Fruit fly (Drosophila melanogaster) whole organism, pupa: ENCODE data around the gene CG34250.
A peak's percentile ranks its signal among the peaks of the same experiment; 100 is the strongest.

ENCODE experiments used
- CG10348 ChIP-seq: fragments of 200-800 bp; sonication (Bioruptor generic); IDR thresholded peaks from 2 replicates; pipeline ENCODE4 v1.3.6; 2022; ENCODE audit warnings: missing biosample characterization, missing genetic modification characterization
- CG12605 ChIP-seq: fragments of 200-800 bp; sonication (Bioruptor generic); IDR thresholded peaks from 2 replicates; pipeline ENCODE4 v1.3.6; 2022; ENCODE audit warnings: missing biosample characterization, missing genetic modification characterization
- CG13204 ChIP-seq: fragments of 200-800 bp; sonication (Bioruptor generic); optimal IDR thresholded peaks from 2 replicates; lab custom pipeline; 2018; ENCODE audit warnings: missing biosample characterization, mild to moderate bottlenecking, missing genetic modification characterization, moderate library complexity
- CG14655 ChIP-seq: fragments of 200-800 bp; sonication (Bioruptor generic); optimal IDR thresholded peaks from 3 replicates; lab custom pipeline; 2017; ENCODE audit warnings: mild to moderate bottlenecking, missing biosample characterization, missing genetic modification reagents, missing genetic modification characterization
- CG15710 ChIP-seq: fragments of 200-800 bp; sonication (Bioruptor generic); optimal IDR thresholded peaks from 2 replicates; lab custom pipeline; 2018; ENCODE audit warnings: missing biosample characterization, mild to moderate bottlenecking, missing genetic modification characterization, moderate library complexity
- CG17806 ChIP-seq: fragments of 200-800 bp; sonication (Bioruptor generic); optimal IDR thresholded peaks from 2 replicates; lab custom pipeline; 2018; ENCODE audit warnings: missing biosample characterization, mild to moderate bottlenecking, missing genetic modification characterization, moderate library complexity
- CG32121 ChIP-seq: fragments of 200-800 bp; sonication (Bioruptor generic); IDR thresholded peaks from 2 replicates; pipeline ENCODE4 v1.3.6; 2022; ENCODE audit warnings: missing biosample characterization, missing genetic modification characterization
- CG34367 ChIP-seq: fragments of 200-800 bp; sonication (Bioruptor generic); optimal IDR thresholded peaks from 2 replicates; lab custom pipeline; 2018; ENCODE audit warnings: missing biosample characterization, mild to moderate bottlenecking, missing genetic modification characterization
- CG4496 ChIP-seq: fragments of 200-800 bp; sonication (Bioruptor generic); IDR thresholded peaks from 3 replicates; pipeline ENCODE4 v1.3.6; 2022; ENCODE audit warnings: missing biosample characterization, missing genetic modification characterization
- CG8159 ChIP-seq: fragments of 200-800 bp; sonication (Bioruptor generic); optimal IDR thresholded peaks from 3 replicates; lab custom pipeline; 2018; ENCODE audit warnings: missing biosample characterization, mild to moderate bottlenecking, missing genetic modification characterization, moderate library complexity
- CG8301 ChIP-seq: fragments of 200-800 bp; sonication (Bioruptor generic); optimal IDR thresholded peaks from 2 replicates; lab custom pipeline; 2018; ENCODE audit warnings: missing biosample characterization, mild to moderate bottlenecking, missing genetic modification characterization
- CG9948 ChIP-seq: fragments of 200-800 bp; sonication (Bioruptor generic); optimal IDR thresholded peaks from 2 replicates; lab custom pipeline; 2018; ENCODE audit warnings: missing biosample characterization, mild to moderate bottlenecking, missing genetic modification characterization, moderate library complexity
- D1 ChIP-seq: fragments of 200-800 bp; sonication (Bioruptor generic); optimal IDR thresholded peaks from 2 replicates; lab custom pipeline; 2018; ENCODE audit warnings: missing biosample characterization, mild to moderate bottlenecking, missing genetic modification characterization, moderate library complexity
- EcR ChIP-seq: fragments of 200-800 bp; sonication (Bioruptor generic); optimal IDR thresholded peaks from 3 replicates; lab custom pipeline; 2019; ENCODE audit warnings: missing biosample characterization, missing genetic modification characterization, mild to moderate bottlenecking, moderate library complexity, missing genetic modification reagents
- Ets98B ChIP-seq: fragments of 200-800 bp; sonication (Bioruptor generic); IDR thresholded peaks from 2 replicates; pipeline ENCODE4 v1.3.6; 2022; ENCODE audit warnings: missing biosample characterization, missing genetic modification characterization
- Pif1A ChIP-seq: fragments of 200-800 bp; sonication (Bioruptor generic); optimal IDR thresholded peaks from 3 replicates; lab custom pipeline; 2016; ENCODE audit warnings: missing biosample characterization, missing genetic modification characterization
- Pif1B ChIP-seq: fragments of 200-800 bp; sonication (Bioruptor generic); optimal IDR thresholded peaks from 3 replicates; lab custom pipeline; 2016; ENCODE audit warnings: missing biosample characterization, missing genetic modification characterization
- Snoo ChIP-seq: fragments of 200-800 bp; sonication (Bioruptor generic); optimal IDR thresholded peaks from 3 replicates; lab custom pipeline; 2017; ENCODE audit warnings: missing biosample characterization, mild to moderate bottlenecking, missing genetic modification characterization, inconsistent platforms
- fd96Ca ChIP-seq: fragments of 200-800 bp; sonication (Bioruptor generic); IDR thresholded peaks from 3 replicates; pipeline ENCODE4 v1.3.6; 2022; ENCODE audit warnings: missing biosample characterization, missing genetic modification characterization
- gl ChIP-seq: fragments of 200-800 bp; sonication (Bioruptor generic); optimal IDR thresholded peaks from 2 replicates; lab custom pipeline; 2018; ENCODE audit warnings: missing biosample characterization, mild to moderate bottlenecking, missing genetic modification characterization
- rn ChIP-seq: fragments of 200-800 bp; sonication (Bioruptor generic); IDR thresholded peaks from 2 replicates; pipeline ENCODE4 v1.3.6; 2022; ENCODE audit warnings: missing biosample characterization, missing genetic modification characterization

CG34250 gene

dm6 chr3L:17465804-17466203 lies 10.2 kb upstream of the CG34250 start, which contains the start of gene QIL1:
Gene QIL1, plus strand, starts transcription at chr3L:17465945.
- TF ChIP-seq CG15710 (no peak), D1 (tag; lab: Kevin White, UChicago) (peak; percentile 93)

DNA sequence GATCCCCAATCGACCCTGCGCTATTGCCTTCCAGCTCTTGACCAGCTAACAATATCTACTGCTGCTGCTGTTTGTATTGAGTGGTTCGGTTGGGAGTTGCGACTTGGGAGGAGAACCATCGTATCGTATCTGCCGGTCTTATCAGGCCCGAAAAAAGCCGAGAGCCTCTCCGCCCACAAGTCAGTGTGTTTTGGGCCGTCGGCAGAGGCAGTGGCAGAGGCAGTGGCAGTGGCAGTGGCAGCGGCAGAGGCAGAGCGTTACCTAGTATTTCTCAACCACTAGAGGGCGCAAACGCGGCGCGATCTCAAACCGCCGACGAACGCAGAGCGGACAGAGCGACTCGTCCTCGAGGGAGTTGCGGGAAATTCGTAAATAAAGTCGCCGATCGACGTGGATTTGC lies 5.9 kb upstream of the CG34250 start, which contains the start of gene SecCl:
Gene SecCl, plus strand, starts transcription at position 18 of the 400 bp plus-strand sequence.
- TF ChIP-seq CG10348 (GFP tag; lab: Robert Waterston, UW) (no peak), Snoo (tag; lab: Kevin White, UChicago) (no peak), CG9948 (tag; lab: Kevin White, UChicago) (no peak), CG13204 (GFP tag; lab: Kevin White, UChicago) (no peak), CG17806 (tag; lab: Kevin White, UChicago) (no peak), CG32121 (GFP tag; lab: Robert Waterston, UW) (no peak), gl (tag; lab: Kevin White, UChicago) (no peak), CG4496 (GFP tag; lab: Robert Waterston, UW) (no peak), CG34367 (tag; lab: Kevin White, UChicago) (no peak), CG8159 (tag; lab: Kevin White, UChicago) (no peak)

- TF ChIP-seq rn (GFP tag; lab: Robert Waterston, UW): no peak
- no peak for TF ChIP-seq CG9948 (tag; lab: Kevin White, UChicago)
- TF ChIP-seq Snoo (tag; lab: Kevin White, UChicago): no peak
- TF ChIP-seq Ets98B (GFP tag; lab: Robert Waterston, UW): no peak
- TF ChIP-seq EcR (GFP tag; lab: Kevin White, UChicago): no peak
Observed at dm6 chr3L:17473889-17474288, 2.1 kb upstream of the CG34250 start.

dm6 chr3L:17474711-17475451 lies 1.1 kb upstream of the CG34250 start, which contains the start of the genes UQCR-Q and CG46525:
Gene UQCR-Q, plus strand, starts transcription at chr3L:17474761.
Gene CG46525, plus strand, starts transcription at chr3L:17475220.
- TF ChIP-seq CG34367 (tag; lab: Kevin White, UChicago) (no peak), EcR (GFP tag; lab: Kevin White, UChicago) (no peak), CG12605 (GFP tag; lab: Robert Waterston, UW) (no peak), D1 (tag; lab: Kevin White, UChicago) (peak; percentile 35), CG15710 (no peak)

DNA sequence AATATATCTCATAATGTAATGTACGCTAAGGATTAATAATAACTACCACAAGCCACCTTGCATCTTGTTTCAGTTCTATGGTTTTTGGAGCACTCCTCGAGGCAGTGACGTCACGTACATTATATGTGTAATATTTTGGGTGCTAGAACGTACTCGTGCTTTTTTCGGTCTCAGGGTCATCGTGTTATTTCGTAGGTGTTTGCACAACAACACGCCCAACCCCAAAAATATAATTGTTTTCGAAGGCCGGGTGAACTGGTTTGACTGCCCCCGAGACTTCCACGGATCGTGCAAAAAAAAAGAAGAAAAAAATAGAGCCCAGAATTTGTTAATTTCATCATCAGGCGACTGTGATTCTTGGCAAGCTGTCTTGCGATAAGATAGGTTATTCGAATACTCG lies 474 bp downstream of the CG34250 start:
- TF ChIP-seq CG15710 (no peak), gl (tag; lab: Kevin White, UChicago) (no peak), Pif1B (GFP tag; lab: Kevin White, UChicago) (no peak), CG17806 (tag; lab: Kevin White, UChicago) (no peak), CG34367 (tag; lab: Kevin White, UChicago) (no peak), Pif1A (GFP tag; lab: Kevin White, UChicago) (no peak), EcR (GFP tag; lab: Kevin White, UChicago) (no peak), CG12605 (GFP tag; lab: Robert Waterston, UW) (no peak), CG13204 (GFP tag; lab: Kevin White, UChicago) (no peak), Snoo (tag; lab: Kevin White, UChicago) (no peak), fd96Ca (GFP tag; lab: Robert Waterston, UW) (no peak), CG4496 (GFP tag; lab: Robert Waterston, UW) (no peak), D1 (tag; lab: Kevin White, UChicago) (no peak), CG9948 (tag; lab: Kevin White, UChicago) (no peak), CG10348 (GFP tag; lab: Robert Waterston, UW) (no peak), CG14655 (GFP tag; lab: Kevin White, UChicago) (no peak), rn (GFP tag; lab: Robert Waterston, UW) (no peak), CG32121 (GFP tag; lab: Robert Waterston, UW) (no peak), CG8301 (no peak)
- TF ChIP-seq, all 21 proteins: peak for 0

- TF ChIP-seq CG32121 (GFP tag; lab: Robert Waterston, UW) (no peak), CG15710 (no peak)
Observed at dm6 chr3L:17478826-17479225, 2.8 kb downstream of the CG34250 start, which contains the start of the genes CG13733 and qjt. Gene CG13733, minus strand, starts transcription at chr3L:17478926. Gene qjt, plus strand, starts transcription at chr3L:17479096.

DNA sequence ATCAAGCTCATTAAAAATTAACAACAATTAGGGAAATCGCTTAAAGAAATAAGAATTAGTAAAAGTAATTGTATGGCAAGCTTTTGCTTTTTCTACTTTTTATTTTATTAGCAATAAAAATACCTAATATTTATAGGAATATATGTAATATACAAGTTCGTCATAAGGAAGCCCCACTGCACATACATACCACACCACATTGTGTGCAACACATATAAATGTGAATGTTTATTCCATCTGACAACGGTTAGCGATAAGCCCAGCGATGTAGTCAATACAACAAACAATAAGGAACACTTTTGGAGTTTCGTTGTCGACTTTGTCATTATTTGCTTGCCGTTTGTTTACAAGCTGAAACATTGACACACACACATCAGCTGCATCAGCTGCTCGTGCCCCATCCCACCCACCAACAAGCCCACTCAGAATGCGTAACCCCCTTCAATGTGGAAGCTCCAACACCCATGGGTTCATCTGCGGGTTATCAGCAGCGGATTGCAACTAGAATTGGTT lies 9.3 kb downstream of the CG34250 start:
- peak; percentile 38 for TF ChIP-seq CG32121 (GFP tag; lab: Robert Waterston, UW)
- peak; percentile 72 for TF ChIP-seq gl (tag; lab: Kevin White, UChicago)
- no peak for TF ChIP-seq CG12605 (GFP tag; lab: Robert Waterston, UW)
- TF ChIP-seq CG9948 (tag; lab: Kevin White, UChicago): peak; percentile 36
- TF ChIP-seq CG34367 (tag; lab: Kevin White, UChicago): peak; percentile 25
- no peak; the same call in 2 of the 3 replicates for TF ChIP-seq fd96Ca (GFP tag; lab: Robert Waterston, UW)
- TF ChIP-seq rn (GFP tag; lab: Robert Waterston, UW): no peak
- TF ChIP-seq CG13204 (GFP tag; lab: Kevin White, UChicago): no peak
- peak; percentile 50 for TF ChIP-seq EcR (GFP tag; lab: Kevin White, UChicago)
- TF ChIP-seq CG8159 (tag; lab: Kevin White, UChicago): peak; percentile 50
- peak; percentile 48 for TF ChIP-seq CG8301
- TF ChIP-seq CG10348 (GFP tag; lab: Robert Waterston, UW): no peak
- TF ChIP-seq Ets98B (GFP tag; lab: Robert Waterston, UW): no peak
- TF ChIP-seq CG15710: peak; percentile 26
- TF ChIP-seq CG4496 (GFP tag; lab: Robert Waterston, UW): 0 out of 3 replicates have a peak, but pooled peaks have one; percentile 11
- TF ChIP-seq Snoo (tag; lab: Kevin White, UChicago): peak; percentile 59
- peak; percentile 7 for TF ChIP-seq CG14655 (GFP tag; lab: Kevin White, UChicago)
- peak; percentile 20 for TF ChIP-seq CG17806 (tag; lab: Kevin White, UChicago)
- TF ChIP-seq Pif1A (GFP tag; lab: Kevin White, UChicago): peak; percentile 46
- TF ChIP-seq D1 (tag; lab: Kevin White, UChicago): no peak
- peak; percentile 43 for TF ChIP-seq Pif1B (GFP tag; lab: Kevin White, UChicago)
